Fruit fly (Drosophila melanogaster): ENCODE results near the gene CG14811.

dm6 chrX:1773532-1774346 is 48.4 kb downstream of the CG14811 start, which contains the start of the genes prage and Adar:
- TF ChIP-seq psq (optimal IDR thresholded peaks at IDR 0.05) (no peak), CG8478 (optimal IDR thresholded peaks at IDR 0.05) (no peak), pan (optimal IDR thresholded peaks at IDR 0.05) (no peak), usp (GFP tag; optimal IDR thresholded peaks at IDR 0.05) (no peak), Dll (optimal IDR thresholded peaks at IDR 0.05) (no peak), EcR (GFP tag; optimal IDR thresholded peaks at IDR 0.05) (no peak)

Measured in whole organism.